Worm (Caenorhabditis elegans) whole organism, L3 larva: ENCODE results near the gene stn-2.

Experiments used
- aly-2 ChIP-seq: fragments of 150-350 bp; optimal IDR thresholded peaks from 2 replicates; lab custom pipeline; 2014; ENCODE audit warnings: missing biosample characterization, missing genetic modification characterization
- ama-1 ChIP-seq: fragments of 150-350 bp; optimal IDR thresholded peaks from 2 replicates; lab custom pipeline; 2018
- ceh-82 ChIP-seq: fragments of 150-350 bp; optimal IDR thresholded peaks from 2 replicates; lab custom pipeline; 2014; ENCODE audit warnings: missing biosample characterization, missing genetic modification characterization
- elt-2 ChIP-seq: sonication (generic microtip); optimal IDR thresholded peaks from 2 replicates; lab custom pipeline; 2016; ENCODE audit warnings: missing genetic modification reagents, mild to moderate bottlenecking, missing genetic modification characterization, missing compliant biosample characterization
- elt-3 ChIP-seq, 3 experiments: fragments of 150-350 bp in 1 of 3; sonication (generic microtip) in 2 of 3; optimal IDR thresholded peaks; 2 replicates in 2 of 3; 4 replicates in 1 of 3; lab custom pipeline; 2014 to 2017; ENCODE audit warnings: missing biosample characterization in 3 of 3, missing genetic modification characterization in 3 of 3
- fos-1 ChIP-seq: fragments of 150-350 bp; optimal IDR thresholded peaks from 2 replicates; lab custom pipeline; 2014; ENCODE audit warnings: missing biosample characterization, missing genetic modification characterization
- lin-39 ChIP-seq: fragments of 150-350 bp; optimal IDR thresholded peaks from 2 replicates; lab custom pipeline; 2018; ENCODE audit warnings: missing biosample characterization, missing genetic modification reagents, missing genetic modification characterization
- nhr-12 ChIP-seq: fragments of 150-350 bp; optimal IDR thresholded peaks from 2 replicates; lab custom pipeline; 2014; ENCODE audit warnings: missing biosample characterization, missing genetic modification characterization
- nhr-28 ChIP-seq: fragments of 150-350 bp; optimal IDR thresholded peaks from 2 replicates; lab custom pipeline; 2014; ENCODE audit warnings: missing biosample characterization, missing genetic modification characterization
- nhr-67 ChIP-seq: fragments of 150-350 bp; optimal IDR thresholded peaks from 2 replicates; lab custom pipeline; 2014; ENCODE audit warnings: missing biosample characterization, missing genetic modification characterization
- nhr-76 ChIP-seq: fragments of 150-350 bp; sonication (generic microtip); optimal IDR thresholded peaks from 5 replicates; lab custom pipeline; 2014; ENCODE audit warnings: missing biosample characterization, missing genetic modification characterization
- sea-2 ChIP-seq: fragments of 150-350 bp; sonication (generic microtip); optimal IDR thresholded peaks from 4 replicates; lab custom pipeline; 2014; ENCODE audit warnings: missing biosample characterization, missing genetic modification reagents, missing genetic modification characterization
- skn-1 ChIP-seq: fragments of 150-350 bp; optimal IDR thresholded peaks from 2 replicates; lab custom pipeline; 2014; ENCODE audit warnings: missing biosample characterization, missing genetic modification characterization
- snpc-4 ChIP-seq: fragments of 150-350 bp; optimal IDR thresholded peaks from 2 replicates; lab custom pipeline; 2014; ENCODE audit warnings: missing biosample characterization, missing genetic modification characterization

DNA sequence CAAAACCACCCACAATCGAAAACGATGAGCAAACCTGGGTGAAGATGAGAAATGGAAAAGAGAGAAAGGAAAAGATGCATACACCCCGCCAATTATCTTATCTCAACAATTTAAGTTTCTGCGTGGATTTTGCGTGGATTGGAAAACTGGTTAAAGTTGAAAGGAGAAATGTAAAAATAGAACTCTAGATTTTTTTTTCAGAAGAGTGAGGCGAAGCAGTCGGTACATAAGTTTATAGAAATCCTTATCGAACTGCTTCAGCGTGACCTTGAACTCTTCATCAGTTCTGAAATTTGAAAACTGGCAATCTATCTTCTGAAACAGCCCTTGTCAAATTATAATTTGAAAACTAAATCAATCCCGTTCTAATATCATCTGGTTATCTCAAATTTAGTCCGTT is 8.7 kb upstream of the stn-2 start, which contains the start of gene clik-2:
- TF ChIP-seq nhr-76 (tag; lab: Kevin White, UChicago) (no peak), nhr-12 (tag; lab: Kevin White, UChicago) (no peak), sea-2 (GFP tag; lab: Kevin White, UChicago) (no peak), nhr-67 (tag; lab: Kevin White, UChicago) (no peak), lin-39 (tag; lab: Kevin White, UChicago) (no peak), elt-2 (tag; lab: Kevin White, UChicago) (no peak), fos-1 (no peak), skn-1 (no peak), nhr-28 (tag; lab: Kevin White, UChicago) (no peak), ceh-82 (tag; lab: Kevin White, UChicago) (no peak), aly-2 (tag; lab: Kevin White, UChicago) (no peak), snpc-4 (tag; lab: Kevin White, UChicago) (no peak), ama-1 (lab: Kevin White, UChicago) (no peak), elt-3 (tag; optimal IDR thresholded peaks at IDR 0.05; lab: Kevin White, UChicago) (no peak)
